Fruit fly (Drosophila melanogaster) whole organism, embryonic: ENCODE measurements around the gene CG8861.
A peak's percentile ranks its signal among the peaks of the same experiment; 100 is the strongest.

ENCODE experiments used
- Adf1 ChIP-seq: fragments of 200-800 bp; sonication (Bioruptor generic); IDR thresholded peaks from 2 replicates; pipeline ENCODE4 v1.3.6; 2022; ENCODE audit warnings: missing biosample characterization, missing genetic modification characterization
- Atf6 ChIP-seq: fragments of 200-800 bp; sonication (Bioruptor generic); IDR thresholded peaks from 2 replicates; pipeline ENCODE4 v1.3.6; 2022; ENCODE audit warnings: missing biosample characterization, missing genetic modification characterization
- CG11398 ChIP-seq: fragments of 200-800 bp; sonication (Bioruptor generic); optimal IDR thresholded peaks from 2 replicates; lab custom pipeline; 2016; ENCODE audit warnings: missing biosample characterization, missing genetic modification characterization
- CG12071 ChIP-seq: fragments of 200-800 bp; sonication (Bioruptor generic); optimal IDR thresholded peaks from 3 replicates; lab custom pipeline; 2018; ENCODE audit warnings: missing biosample characterization, mild to moderate bottlenecking, missing genetic modification characterization
- CG12299 ChIP-seq: fragments of 200-800 bp; sonication (Bioruptor generic); optimal IDR thresholded peaks from 2 replicates; lab custom pipeline; 2018; ENCODE audit warnings: missing biosample characterization, mild to moderate bottlenecking, missing genetic modification characterization
- CG13894 ChIP-seq: fragments of 200-800 bp; sonication (Bioruptor generic); optimal IDR thresholded peaks from 3 replicates; lab custom pipeline; 2018; ENCODE audit warnings: missing biosample characterization, mild to moderate bottlenecking, missing genetic modification characterization, moderate library complexity
- CG15514 ChIP-seq: fragments of 200-800 bp; sonication (Bioruptor generic); optimal IDR thresholded peaks from 3 replicates; lab custom pipeline; 2017; ENCODE audit warnings: missing biosample characterization, missing genetic modification characterization, mild to moderate bottlenecking, moderate library complexity, missing genetic modification reagents
- CG17328 ChIP-seq: fragments of 200-800 bp; sonication (Bioruptor generic); IDR thresholded peaks from 2 replicates; pipeline ENCODE4 v1.3.6; 2022; ENCODE audit warnings: missing biosample characterization, missing genetic modification characterization
- CG17802 ChIP-seq: fragments of 200-800 bp; sonication (Bioruptor generic); optimal IDR thresholded peaks from 2 replicates; lab custom pipeline; 2018; ENCODE audit warnings: missing biosample characterization, mild to moderate bottlenecking, missing genetic modification characterization, moderate library complexity
- CG2889 ChIP-seq: fragments of 200-800 bp; sonication (Bioruptor generic); IDR thresholded peaks from 3 replicates; pipeline ENCODE4 v1.3.6; 2022; ENCODE audit warnings: missing biosample characterization, missing genetic modification characterization
- CG30431 ChIP-seq: fragments of 200-800 bp; sonication (Bioruptor generic); optimal IDR thresholded peaks from 2 replicates; lab custom pipeline; 2017; ENCODE audit warnings: missing biosample characterization, missing genetic modification characterization
- CG4282 ChIP-seq: fragments of 200-800 bp; sonication (Bioruptor generic); optimal IDR thresholded peaks from 2 replicates; lab custom pipeline; 2016; ENCODE audit warnings: missing biosample characterization, missing genetic modification characterization
- CG4854 ChIP-seq: fragments of 200-800 bp; sonication (Bioruptor generic); optimal IDR thresholded peaks from 2 replicates; lab custom pipeline; 2016; ENCODE audit warnings: missing biosample characterization, missing genetic modification characterization, inconsistent platforms
- CG6854 ChIP-seq: fragments of 200-800 bp; sonication (Bioruptor generic); optimal IDR thresholded peaks from 3 replicates; lab custom pipeline; 2017; ENCODE audit warnings: missing biosample characterization, mild to moderate bottlenecking, missing genetic modification characterization
- CG7556 ChIP-seq: fragments of 200-800 bp; sonication (Bioruptor generic); optimal IDR thresholded peaks from 2 replicates; lab custom pipeline; 2017; ENCODE audit warnings: missing biosample characterization, mild to moderate bottlenecking, missing genetic modification characterization
- CG8089 ChIP-seq: fragments of 200-800 bp; sonication (Bioruptor generic); optimal IDR thresholded peaks from 3 replicates; lab custom pipeline; 2016; ENCODE audit warnings: missing biosample characterization, missing genetic modification characterization
- CG9797 ChIP-seq: fragments of 200-800 bp; sonication (Bioruptor generic); optimal IDR thresholded peaks from 3 replicates; lab custom pipeline; 2018; ENCODE audit warnings: missing biosample characterization, mild to moderate bottlenecking, missing genetic modification characterization
- CG9876 ChIP-seq: fragments of 200-800 bp; sonication (Bioruptor generic); optimal IDR thresholded peaks from 2 replicates; lab custom pipeline; 2016; ENCODE audit warnings: missing biosample characterization, missing genetic modification characterization
- Doc3 ChIP-seq: fragments of 200-800 bp; sonication (Bioruptor generic); IDR thresholded peaks from 3 replicates; pipeline ENCODE4 v1.3.6; 2022; ENCODE audit warnings: missing biosample characterization, missing genetic modification characterization; ENCODE audit not compliant: partially characterized antibody
- HLH4C ChIP-seq: fragments of 200-800 bp; sonication (Bioruptor generic); IDR thresholded peaks from 3 replicates; pipeline ENCODE4 v1.3.6; 2022; ENCODE audit warnings: missing biosample characterization, missing genetic modification characterization; ENCODE audit not compliant: partially characterized antibody
- Hr78 ChIP-seq, 2 experiments: fragments of 200-800 bp in 1 of 2; fragments of >200 bp in 1 of 2; sonication (Bioruptor generic) in 1 of 2; optimal IDR thresholded peaks; 2 replicates each; lab custom pipeline; 2017 to 2019; ENCODE audit warnings: missing biosample characterization in 2 of 2, missing genetic modification characterization in 2 of 2, mild to moderate bottlenecking in 1 of 2, moderate library complexity in 1 of 2
- Med ChIP-seq: fragments of 200-800 bp; sonication (Bioruptor generic); peaks from one replicate; lab custom pipeline; 2016; ENCODE audit warnings: missing biosample characterization, missing genetic modification characterization, mild to moderate bottlenecking, inconsistent platforms, moderate library complexity
- Mes4 ChIP-seq: fragments of 200-800 bp; sonication (Bioruptor generic); optimal IDR thresholded peaks from 2 replicates; lab custom pipeline; 2016; ENCODE audit warnings: missing biosample characterization, missing genetic modification characterization
- Optix ChIP-seq: fragments of 200-800 bp; sonication (Bioruptor generic); IDR thresholded peaks from 3 replicates; pipeline ENCODE4 v1.3.6; 2022; ENCODE audit warnings: missing biosample characterization, missing genetic modification characterization
- Sin3A ChIP-seq: fragments of >200 bp; optimal IDR thresholded peaks from 2 replicates; lab custom pipeline; 2018
- Sry-β ChIP-seq: fragments of 200-800 bp; sonication (Bioruptor generic); optimal IDR thresholded peaks from 2 replicates; lab custom pipeline; 2018; ENCODE audit warnings: missing biosample characterization, mild to moderate bottlenecking, missing genetic modification characterization, moderate library complexity
- Stat92E ChIP-seq, 3 experiments: fragments of >200 bp in 2 of 3; fragments of 200-800 bp in 1 of 3; sonication (Bioruptor generic) in 1 of 3; optimal IDR thresholded peaks; 2 replicates each; lab custom pipeline; 2017 to 2019; ENCODE audit warnings: missing biosample characterization in 3 of 3, missing genetic modification characterization in 3 of 3, mild to moderate bottlenecking in 1 of 3, moderate library complexity in 1 of 3
- ase ChIP-seq: fragments of 200-800 bp; sonication (Bioruptor generic); IDR thresholded peaks from 3 replicates; pipeline ENCODE4 v1.3.6; 2022; ENCODE audit warnings: missing biosample characterization, missing genetic modification characterization
- corto ChIP-seq: fragments of 200-800 bp; sonication (Bioruptor generic); optimal IDR thresholded peaks from 2 replicates; lab custom pipeline; 2016; ENCODE audit warnings: missing biosample characterization, mild to moderate bottlenecking, missing genetic modification characterization, moderate library complexity
- croc ChIP-seq: fragments of 200-800 bp; sonication (Bioruptor generic); conservative IDR thresholded peaks from 3 replicates; pipeline ENCODE4 v1.3.6; 2022; ENCODE audit warnings: missing biosample characterization, missing genetic modification characterization
- dati ChIP-seq: fragments of 200-800 bp; sonication (Bioruptor generic); IDR thresholded peaks from 2 replicates; pipeline ENCODE4 v1.3.6; 2022; ENCODE audit warnings: missing biosample characterization, missing genetic modification characterization
- gce ChIP-seq: fragments of 200-800 bp; sonication (Bioruptor generic); IDR thresholded peaks from 3 replicates; pipeline ENCODE4 v1.3.6; 2022; ENCODE audit warnings: missing biosample characterization, missing genetic modification characterization
- gro ChIP-seq: fragments of 200-800 bp; sonication (Bioruptor generic); optimal IDR thresholded peaks from 2 replicates; lab custom pipeline; 2016; ENCODE audit warnings: missing biosample characterization, missing genetic modification characterization
- hbn ChIP-seq: fragments of 200-800 bp; sonication (Bioruptor generic); IDR thresholded peaks from 2 replicates; pipeline ENCODE4 v1.3.6; 2022; ENCODE audit warnings: missing biosample characterization, missing genetic modification characterization; ENCODE audit not compliant: partially characterized antibody
- insv ChIP-seq, 2 experiments: fragments of 200-800 bp; sonication (Bioruptor generic); optimal IDR thresholded peaks; 3 replicates each; lab custom pipeline; 2016 to 2018; ENCODE audit warnings: missing biosample characterization in 2 of 2, missing genetic modification characterization in 2 of 2
- mam ChIP-seq: fragments of 200-800 bp; sonication (Bioruptor generic); optimal IDR thresholded peaks from 3 replicates; lab custom pipeline; 2016; ENCODE audit warnings: missing biosample characterization, missing genetic modification characterization
- nmo ChIP-seq: fragments of 200-800 bp; sonication (Bioruptor generic); optimal IDR thresholded peaks from 2 replicates; lab custom pipeline; 2018; ENCODE audit warnings: missing biosample characterization, mild to moderate bottlenecking, missing genetic modification characterization, moderate library complexity
- nom ChIP-seq: fragments of 200-800 bp; sonication (Bioruptor generic); optimal IDR thresholded peaks from 2 replicates; lab custom pipeline; 2017; ENCODE audit warnings: missing biosample characterization, missing genetic modification characterization, mild to moderate bottlenecking, moderate library complexity, missing genetic modification reagents
- pan ChIP-seq, 4 experiments: fragments of >200 bp in 3 of 4; fragments of 200-800 bp in 1 of 4; sonication (Bioruptor generic) in 1 of 4; optimal IDR thresholded peaks in 3 of 4; IDR thresholded peaks in 1 of 4; 2 replicates each; pipeline versions ENCODE4 v1.3.6 to Lab custom; 2017 to 2022; ENCODE audit warnings: missing biosample characterization in 2 of 4, missing genetic modification characterization in 2 of 4, mixed read lengths in 1 of 4
- shn ChIP-seq: fragments of 200-800 bp; sonication (Bioruptor generic); optimal IDR thresholded peaks from 3 replicates; lab custom pipeline; 2016; ENCODE audit warnings: missing biosample characterization, missing genetic modification characterization
- sisA ChIP-seq: fragments of 200-800 bp; sonication (Bioruptor generic); IDR thresholded peaks from 2 replicates; pipeline ENCODE4 v1.3.6; 2022; ENCODE audit warnings: missing biosample characterization, missing genetic modification characterization
- tio ChIP-seq: fragments of 200-800 bp; sonication (Bioruptor generic); optimal IDR thresholded peaks from 2 replicates; lab custom pipeline; 2017; ENCODE audit warnings: missing biosample characterization, missing genetic modification characterization, inconsistent platforms
- trem ChIP-seq: fragments of 200-800 bp; optimal IDR thresholded peaks from 3 replicates; lab custom pipeline; 2019; ENCODE audit warnings: missing biosample characterization, mild to moderate bottlenecking, missing genetic modification characterization, moderate library complexity
- trh ChIP-seq: fragments of 200-800 bp; sonication (Bioruptor generic); optimal IDR thresholded peaks from 2 replicates; lab custom pipeline; 2016; ENCODE audit warnings: missing biosample characterization, missing genetic modification characterization
- tup ChIP-seq: fragments of 200-800 bp; sonication (Bioruptor generic); optimal IDR thresholded peaks from 2 replicates; lab custom pipeline; 2016; ENCODE audit warnings: missing biosample characterization, mild to moderate bottlenecking, missing genetic modification characterization, moderate library complexity
- twi ChIP-seq: fragments of 200-800 bp; optimal IDR thresholded peaks from 2 replicates; lab custom pipeline; 2019; ENCODE audit warnings: missing biosample characterization, mild to moderate bottlenecking, missing genetic modification characterization, moderate library complexity
- vfl ChIP-seq: fragments of 200-800 bp; sonication (Bioruptor generic); optimal IDR thresholded peaks from 2 replicates; lab custom pipeline; 2016; ENCODE audit warnings: missing biosample characterization, missing genetic modification characterization
- wor ChIP-seq: fragments of 200-800 bp; sonication (Bioruptor generic); IDR thresholded peaks from 2 replicates; pipeline ENCODE4 v1.3.6; 2022; ENCODE audit warnings: missing biosample characterization, missing genetic modification characterization

Gene CG8861

DNA sequence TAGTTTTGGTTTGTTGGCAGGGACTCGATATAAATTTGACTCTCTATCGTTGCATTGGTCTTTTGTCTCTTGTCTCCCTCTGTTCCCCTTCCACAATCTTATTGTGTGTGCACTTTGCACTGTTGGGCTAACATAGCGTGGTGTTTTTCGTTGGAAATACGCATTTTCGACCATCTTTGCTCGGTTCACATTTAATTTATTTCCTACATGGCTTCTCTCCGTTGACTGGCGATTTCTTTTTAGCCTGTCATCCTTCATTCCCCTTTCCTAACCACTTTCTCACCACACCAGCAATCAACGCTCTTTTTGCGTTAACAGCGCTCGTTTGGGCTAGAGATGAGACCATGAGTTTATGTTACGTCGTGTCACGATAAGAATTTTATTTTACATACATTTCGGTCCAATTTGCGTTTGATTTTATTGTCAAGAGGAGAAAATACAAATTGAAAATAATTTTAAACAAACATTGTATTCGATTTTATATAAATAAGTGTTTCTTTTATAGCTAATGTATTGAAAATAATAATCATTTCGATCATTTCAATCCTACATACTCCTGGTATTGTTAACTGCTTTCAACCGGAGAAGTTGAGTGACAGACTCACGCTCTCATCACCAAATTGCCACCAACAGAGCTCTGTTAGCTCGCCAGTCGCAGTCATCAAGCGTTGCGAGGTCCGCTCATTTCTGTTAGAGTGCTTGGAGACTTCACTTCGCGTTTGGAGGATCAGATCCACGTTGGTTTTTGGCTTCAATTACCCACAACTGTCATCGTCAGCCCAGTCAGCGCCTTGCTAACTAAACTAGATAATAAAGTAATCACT lies 13.1 kb upstream of the CG8861 start (continued):
- TF ChIP-seq CG12071 (peak; percentile 49), dati (GFP tag; lab: Robert Waterston, UW) (no peak), nom (GFP tag; lab: Kevin White, UChicago) (peak; percentile 79), Adf1 (GFP tag; lab: Robert Waterston, UW) (peak; percentile 42; the same call in 1 of the 2 replicates), CG15514 (GFP tag; lab: Kevin White, UChicago) (peak; percentile 71), Optix (GFP tag; lab: Robert Waterston, UW) (no peak), sisA (GFP tag; lab: Robert Waterston, UW) (peak; percentile 42; the same call in 1 of the 2 replicates), croc (GFP tag; lab: Robert Waterston, UW) (peak; percentile 28; the same call in 1 of the 3 replicates), CG2889 (GFP tag; lab: Robert Waterston, UW) (no peak), tio (GFP tag; lab: Kevin White, UChicago) (peak; percentile 43), CG17328 (peak; percentile 38), Med (GFP tag; lab: Kevin White, UChicago) (peak; percentile 93), ase (GFP tag; lab: Robert Waterston, UW) (no peak), Doc3 (GFP tag; lab: Robert Waterston, UW) (peak; percentile 95), CG9876 (GFP tag; lab: Kevin White, UChicago) (no peak), mam (peak; percentile 70), hbn (GFP tag; lab: Robert Waterston, UW) (peak; percentile 89), CG12299 (peak; percentile 84), CG17802 (tag; lab: Kevin White, UChicago) (no peak), Stat92E (GFP tag; optimal IDR thresholded peaks at IDR 0.05; lab: Kevin White, UChicago) (peak in 1 of 3 experiments; percentile 5), trem (tag; lab: Kevin White, UChicago) (peak; percentile 76), tup (GFP tag; lab: Kevin White, UChicago) (peak; percentile 25), trh (GFP tag; lab: Kevin White, UChicago) (peak; percentile 0), CG7556 (GFP tag; lab: Kevin White, UChicago) (peak; percentile 88), shn (GFP tag; lab: Kevin White, UChicago) (no peak), CG4282 (GFP tag; lab: Kevin White, UChicago) (no peak), Sry-β (GFP tag; lab: Kevin White, UChicago) (peak; percentile 25), CG30431 (GFP tag; lab: Kevin White, UChicago) (peak; percentile 38), wor (GFP tag; lab: Robert Waterston, UW) (no peak), CG9797 (peak; percentile 13), HLH4C (GFP tag; lab: Robert Waterston, UW) (peak; percentile 90), Mes4 (GFP tag; lab: Kevin White, UChicago) (peak; percentile 33), CG13894 (tag; lab: Kevin White, UChicago) (peak; percentile 89), Hr78 (GFP tag; optimal IDR thresholded peaks at IDR 0.05; lab: Kevin White, UChicago) (peak in 1 of 2 experiments; percentile 63), twi (tag; lab: Kevin White, UChicago) (peak; percentile 65), CG11398 (GFP tag; lab: Kevin White, UChicago) (no peak), gce (no peak; the same call in 2 of the 3 replicates), CG8089 (GFP tag; lab: Kevin White, UChicago) (peak; percentile 50), CG6854 (peak; percentile 81), Atf6 (GFP tag; lab: Robert Waterston, UW) (peak; percentile 86), Sin3A (no peak), insv (GFP tag; optimal IDR thresholded peaks at IDR 0.05; lab: Kevin White, UChicago) (peak in 1 of 2 experiments; percentile 72), pan (optimal IDR thresholded peaks at IDR 0.05; lab: Kevin White, UChicago) (no peak), pan (GFP tag; optimal IDR thresholded peaks at IDR 0.05 in 1 of 2, IDR thresholded peaks at IDR 0.05 in 1 of 2) (peak in 1 of 2 experiments; percentile 69), CG4854 (GFP tag; lab: Kevin White, UChicago) (peak; percentile 59), nmo (peak; percentile 76), vfl (GFP tag; lab: Kevin White, UChicago) (peak; percentile 73), gro (GFP tag; lab: Kevin White, UChicago) (peak; percentile 52), corto (GFP tag; lab: Kevin White, UChicago) (peak; percentile 89)
